Worm (Caenorhabditis elegans): Measurements from ENCODE around the gene etr-1.

DNA sequence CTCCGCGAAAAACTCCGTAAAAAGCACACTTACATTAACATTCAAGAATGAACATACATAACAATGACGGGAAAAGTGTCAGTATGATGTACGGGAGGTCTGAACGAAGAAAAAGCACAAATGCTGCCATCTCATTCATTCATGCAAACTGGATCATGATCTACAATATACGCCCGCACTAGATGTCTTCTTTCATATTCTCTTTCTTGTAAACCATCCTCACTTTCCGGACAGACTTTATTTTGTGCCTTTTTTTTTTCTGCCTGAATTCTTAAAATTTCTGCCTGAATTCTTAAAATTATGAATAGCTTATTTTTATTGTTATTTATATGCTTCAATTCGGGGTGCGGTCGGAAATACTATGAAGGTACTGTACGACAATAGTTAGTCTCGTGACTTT is 27.0 kb upstream of the etr-1 start, which contains the start of gene K10B4.1:
- TF ChIP-seq sox-4 (tag; optimal IDR thresholded peaks at IDR 0.05) (no peak), hpl-2 (GFP tag; optimal IDR thresholded peaks at IDR 0.05) (no peak), skn-1 (tag; optimal IDR thresholded peaks at IDR 0.05) (no peak), nhr-237 (tag; optimal IDR thresholded peaks at IDR 0.05) (no peak), C04F5.9 (tag; optimal IDR thresholded peaks at IDR 0.05) (no peak), nhr-76 (tag; optimal IDR thresholded peaks at IDR 0.05) (no peak), fos-1 (tag; optimal IDR thresholded peaks at IDR 0.05) (no peak), blmp-1 (tag; optimal IDR thresholded peaks at IDR 0.05) (no peak), nhr-47 (tag; optimal IDR thresholded peaks at IDR 0.05) (no peak), jun-1 (tag; optimal IDR thresholded peaks at IDR 0.05) (no peak), nhr-11 (tag; optimal IDR thresholded peaks at IDR 0.05) (no peak), snpc-4 (tag; optimal IDR thresholded peaks at IDR 0.05) (no peak)
